Fruit fly (Drosophila melanogaster): Measurements from ENCODE around the gene ND-20L.

DNA sequence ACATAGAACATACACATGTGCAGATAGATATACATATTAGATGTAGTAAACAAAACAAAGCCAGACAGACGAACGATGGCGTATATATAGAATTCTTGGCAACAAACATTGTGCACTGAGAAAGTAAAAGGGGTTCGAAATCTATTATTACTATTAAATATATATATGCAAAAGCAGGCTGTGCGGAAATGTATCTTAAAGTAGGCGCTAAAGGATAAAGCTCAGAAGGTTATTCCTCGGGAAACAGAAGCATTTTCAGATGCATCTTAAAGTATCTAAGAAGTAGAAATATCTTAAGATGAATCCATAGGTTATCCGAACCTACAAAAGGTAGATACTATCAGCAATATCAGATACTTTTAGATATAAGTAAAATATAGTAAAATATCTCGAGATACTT is 19.7 kb upstream of the ND-20L start:
- TF ChIP-seq CG1620 (GFP tag; optimal IDR thresholded peaks at IDR 0.05) (no peak), pad (GFP tag; optimal IDR thresholded peaks at IDR 0.05) (no peak)

All from whole organism, adult.